Fruit fly (Drosophila melanogaster) whole organism, embryonic: ENCODE results near the gene Cyt-b5-r.
A peak's percentile ranks its signal among the peaks of the same experiment; 100 is the strongest.

Experiments
- ATbp ChIP-seq: fragments of 200-800 bp; sonication (Bioruptor generic); optimal IDR thresholded peaks from 2 replicates; lab custom pipeline; 2017; ENCODE audit warnings: missing biosample characterization, mild to moderate bottlenecking, missing genetic modification characterization, missing genetic modification reagents
- Awh ChIP-seq: fragments of 200-800 bp; sonication (Bioruptor generic); IDR thresholded peaks from 2 replicates; pipeline ENCODE4, ENCODE4 v1.3.6; 2022; ENCODE audit warnings: missing biosample characterization, missing genetic modification characterization
- CG10565 ChIP-seq: fragments of 200-800 bp; sonication (Bioruptor generic); optimal IDR thresholded peaks from 3 replicates; lab custom pipeline; 2016; ENCODE audit warnings: missing biosample characterization, mild to moderate bottlenecking, missing genetic modification characterization
- CG10654 ChIP-seq: fragments of 200-800 bp; sonication (Bioruptor generic); optimal IDR thresholded peaks from 2 replicates; lab custom pipeline; 2016; ENCODE audit warnings: missing biosample characterization, missing genetic modification characterization
- CG12744 ChIP-seq: fragments of 200-800 bp; sonication (Bioruptor generic); optimal IDR thresholded peaks from 2 replicates; lab custom pipeline; 2016; ENCODE audit warnings: missing biosample characterization, missing genetic modification characterization
- CG13123 ChIP-seq: fragments of 200-800 bp; sonication (Bioruptor generic); optimal IDR thresholded peaks from 2 replicates; lab custom pipeline; 2016; ENCODE audit warnings: missing biosample characterization, missing genetic modification characterization
- CG13775 ChIP-seq: fragments of 200-800 bp; sonication (Bioruptor generic); optimal IDR thresholded peaks from 3 replicates; lab custom pipeline; 2017; ENCODE audit warnings: missing biosample characterization, mild to moderate bottlenecking, missing genetic modification characterization
- CG13894 ChIP-seq: fragments of 200-800 bp; sonication (Bioruptor generic); optimal IDR thresholded peaks from 3 replicates; lab custom pipeline; 2018; ENCODE audit warnings: missing biosample characterization, mild to moderate bottlenecking, missing genetic modification characterization, moderate library complexity
- CG14965 ChIP-seq: fragments of 200-800 bp; sonication (Bioruptor generic); optimal IDR thresholded peaks from 2 replicates; lab custom pipeline; 2016; ENCODE audit warnings: missing biosample characterization, missing genetic modification characterization, borderline replicate concordance
- CG16863 ChIP-seq: fragments of 200-800 bp; sonication (Bioruptor generic); optimal IDR thresholded peaks from 3 replicates; lab custom pipeline; 2016; ENCODE audit warnings: missing biosample characterization, missing genetic modification characterization
- CG17186 ChIP-seq: fragments of 200-800 bp; sonication (Bioruptor generic); optimal IDR thresholded peaks from 3 replicates; lab custom pipeline; 2017; ENCODE audit warnings: missing biosample characterization, missing genetic modification reagents, missing genetic modification characterization
- CG17328 ChIP-seq: fragments of 200-800 bp; sonication (Bioruptor generic); IDR thresholded peaks from 2 replicates; pipeline ENCODE4 v1.3.6; 2022; ENCODE audit warnings: missing biosample characterization, missing genetic modification characterization
- CG17612 ChIP-seq: fragments of 200-800 bp; sonication (Bioruptor generic); IDR thresholded peaks from 2 replicates; pipeline ENCODE4 v1.3.6; 2022; ENCODE audit warnings: missing biosample characterization, missing genetic modification characterization
- CG2116 ChIP-seq: fragments of 200-800 bp; sonication (Bioruptor generic); optimal IDR thresholded peaks from 3 replicates; lab custom pipeline; 2018; ENCODE audit warnings: missing biosample characterization, mild to moderate bottlenecking, missing genetic modification characterization
- CG30403 ChIP-seq: fragments of 200-800 bp; sonication (Bioruptor generic); optimal IDR thresholded peaks from 3 replicates; lab custom pipeline; 2016; ENCODE audit warnings: missing biosample characterization, missing genetic modification characterization
- CG5180 ChIP-seq: fragments of 200-800 bp; sonication (Bioruptor generic); optimal IDR thresholded peaks from 3 replicates; lab custom pipeline; 2017; ENCODE audit warnings: missing biosample characterization, missing genetic modification characterization, mild to moderate bottlenecking, moderate library complexity, missing genetic modification reagents
- CG6813 ChIP-seq: fragments of 200-800 bp; sonication (Bioruptor generic); optimal IDR thresholded peaks from 2 replicates; lab custom pipeline; 2017; ENCODE audit warnings: missing biosample characterization, missing genetic modification characterization, mild to moderate bottlenecking, moderate library complexity, missing genetic modification reagents
- CG8089 ChIP-seq: fragments of 200-800 bp; sonication (Bioruptor generic); optimal IDR thresholded peaks from 3 replicates; lab custom pipeline; 2016; ENCODE audit warnings: missing biosample characterization, missing genetic modification characterization
- CG8944 ChIP-seq: fragments of 200-800 bp; sonication (Bioruptor generic); optimal IDR thresholded peaks from 3 replicates; lab custom pipeline; 2016; ENCODE audit warnings: missing biosample characterization, missing genetic modification characterization
- CG9437 ChIP-seq: fragments of 200-800 bp; sonication (Bioruptor generic); optimal IDR thresholded peaks from 2 replicates; lab custom pipeline; 2018; ENCODE audit warnings: missing biosample characterization, mild to moderate bottlenecking, missing genetic modification characterization
- CG9817 ChIP-seq: fragments of 200-800 bp; sonication (Bioruptor generic); optimal IDR thresholded peaks from 2 replicates; lab custom pipeline; 2018; ENCODE audit warnings: missing biosample characterization, mild to moderate bottlenecking, missing genetic modification characterization, moderate library complexity
- CkIIα-i1 ChIP-seq: fragments of 200-800 bp; sonication (Bioruptor generic); IDR thresholded peaks from 2 replicates; pipeline ENCODE4 v1.3.6; 2022; ENCODE audit warnings: missing biosample characterization, missing genetic modification characterization
- Dref ChIP-seq: fragments of 200-800 bp; sonication (Bioruptor generic); IDR thresholded peaks from 2 replicates; pipeline ENCODE4 v1.3.6; 2022; ENCODE audit warnings: missing biosample characterization, missing genetic modification characterization
- Jarid2 ChIP-seq: fragments of 200-800 bp; sonication (Bioruptor generic); optimal IDR thresholded peaks from 3 replicates; lab custom pipeline; 2017; ENCODE audit warnings: mild to moderate bottlenecking, missing biosample characterization, missing genetic modification reagents, missing genetic modification characterization
- NC2α ChIP-seq: fragments of 200-800 bp; sonication (Bioruptor generic); optimal IDR thresholded peaks from 2 replicates; lab custom pipeline; 2016; ENCODE audit warnings: missing biosample characterization, missing genetic modification characterization
- Rfx ChIP-seq: fragments of 200-800 bp; sonication (Bioruptor generic); IDR thresholded peaks from 2 replicates; pipeline ENCODE4 v1.3.6; 2022; ENCODE audit warnings: missing biosample characterization, missing genetic modification characterization
- abd-A ChIP-seq: fragments of 200-800 bp; sonication (Bioruptor generic); optimal IDR thresholded peaks from 3 replicates; lab custom pipeline; 2019; ENCODE audit warnings: missing biosample characterization, mild to moderate bottlenecking, missing genetic modification characterization, moderate library complexity
- ash1 ChIP-seq: fragments of 200-800 bp; sonication (Bioruptor generic); optimal IDR thresholded peaks from 2 replicates; lab custom pipeline; 2018; ENCODE audit warnings: missing biosample characterization, mild to moderate bottlenecking, missing genetic modification characterization
- bbx ChIP-seq: fragments of 200-800 bp; sonication (Bioruptor generic); IDR thresholded peaks from 2 replicates; pipeline ENCODE4 v1.3.6; 2022; ENCODE audit warnings: missing biosample characterization, missing genetic modification characterization; ENCODE audit not compliant: partially characterized antibody
- caup ChIP-seq: fragments of 200-800 bp; sonication (Bioruptor generic); optimal IDR thresholded peaks from 3 replicates; lab custom pipeline; 2017; ENCODE audit warnings: missing biosample characterization, mild to moderate bottlenecking, missing genetic modification characterization, moderate library complexity; ENCODE audit not compliant: severe bottlenecking
- cg ChIP-seq: fragments of 200-800 bp; sonication (Bioruptor generic); optimal IDR thresholded peaks from 3 replicates; lab custom pipeline; 2019; ENCODE audit warnings: missing biosample characterization, mild to moderate bottlenecking, missing genetic modification characterization, moderate library complexity
- chn ChIP-seq: fragments of 200-800 bp; sonication (Bioruptor generic); optimal IDR thresholded peaks from 2 replicates; lab custom pipeline; 2016; ENCODE audit warnings: missing biosample characterization, missing genetic modification characterization
- crol ChIP-seq: fragments of 200-800 bp; sonication (Bioruptor generic); IDR thresholded peaks from 2 replicates; pipeline ENCODE4 v1.3.6; 2022; ENCODE audit warnings: missing biosample characterization, missing genetic modification characterization
- crp ChIP-seq, 2 experiments: fragments of 200-800 bp; sonication (Bioruptor generic); optimal IDR thresholded peaks; 2 replicates in 1 of 2; 3 replicates in 1 of 2; lab custom pipeline; 2017; ENCODE audit warnings: missing biosample characterization in 2 of 2, missing genetic modification characterization in 2 of 2, mild to moderate bottlenecking in 1 of 2, moderate library complexity in 1 of 2
- ems ChIP-seq: fragments of 200-800 bp; sonication (Bioruptor generic); optimal IDR thresholded peaks from 3 replicates; lab custom pipeline; 2016; ENCODE audit warnings: missing biosample characterization, missing genetic modification characterization
- eve ChIP-seq, 2 experiments: fragments of >200 bp; optimal IDR thresholded peaks; 2 replicates each; lab custom pipeline; 2017; ENCODE audit warnings: missing biosample characterization in 2 of 2, missing genetic modification characterization in 2 of 2
- fd102C ChIP-seq: fragments of 200-800 bp; sonication (Bioruptor generic); optimal IDR thresholded peaks from 2 replicates; lab custom pipeline; 2018; ENCODE audit warnings: missing biosample characterization, mild to moderate bottlenecking, missing genetic modification characterization, moderate library complexity
- ind ChIP-seq: fragments of 200-800 bp; sonication (Bioruptor generic); optimal IDR thresholded peaks from 3 replicates; lab custom pipeline; 2016; ENCODE audit warnings: missing biosample characterization, missing genetic modification characterization
- insv ChIP-seq, 2 experiments: fragments of 200-800 bp; sonication (Bioruptor generic); optimal IDR thresholded peaks; 3 replicates each; lab custom pipeline; 2016 to 2018; ENCODE audit warnings: missing biosample characterization in 2 of 2, missing genetic modification characterization in 2 of 2
- inv ChIP-seq: fragments of 200-800 bp; sonication (Bioruptor generic); IDR thresholded peaks from 2 replicates; pipeline ENCODE4 v1.3.6; 2022; ENCODE audit warnings: missing biosample characterization, missing genetic modification characterization; ENCODE audit not compliant: partially characterized antibody
- klu ChIP-seq: fragments of 200-800 bp; sonication (Bioruptor generic); IDR thresholded peaks from 2 replicates; pipeline ENCODE4 v1.3.6; 2022; ENCODE audit warnings: missing biosample characterization, missing genetic modification characterization
- knrl ChIP-seq: fragments of 200-800 bp; sonication (Bioruptor generic); IDR thresholded peaks from 3 replicates; pipeline ENCODE4 v1.3.6; 2022; ENCODE audit warnings: missing biosample characterization, missing genetic modification characterization; ENCODE audit not compliant: partially characterized antibody
- mld ChIP-seq: fragments of 200-800 bp; sonication (Bioruptor generic); IDR thresholded peaks from 3 replicates; pipeline ENCODE4 v1.3.6; 2022; ENCODE audit warnings: missing biosample characterization, missing genetic modification characterization; ENCODE audit not compliant: partially characterized antibody
- onecut ChIP-seq: fragments of 200-800 bp; sonication (Bioruptor generic); IDR thresholded peaks from 2 replicates; pipeline ENCODE4 v1.3.6; 2022; ENCODE audit warnings: missing biosample characterization, missing genetic modification characterization
- pita ChIP-seq: fragments of 200-800 bp; sonication (Bioruptor generic); optimal IDR thresholded peaks from 2 replicates; lab custom pipeline; 2017; ENCODE audit warnings: missing biosample characterization, mild to moderate bottlenecking, missing genetic modification characterization
- ssp ChIP-seq: fragments of 200-800 bp; sonication (Bioruptor generic); IDR thresholded peaks from 2 replicates; pipeline ENCODE4 v1.3.6; 2022; ENCODE audit warnings: missing biosample characterization, missing genetic modification characterization
- vvl ChIP-seq: fragments of 200-800 bp; sonication (Bioruptor generic); IDR thresholded peaks from 2 replicates; pipeline ENCODE4 v1.3.6; 2022; ENCODE audit warnings: missing biosample characterization, missing genetic modification characterization
- z ChIP-seq: fragments of 200-800 bp; sonication (Bioruptor generic); IDR thresholded peaks from 3 replicates; pipeline ENCODE4 v1.3.6; 2022; ENCODE audit warnings: missing biosample characterization, missing genetic modification characterization

Cyt-b5-r gene

DNA sequence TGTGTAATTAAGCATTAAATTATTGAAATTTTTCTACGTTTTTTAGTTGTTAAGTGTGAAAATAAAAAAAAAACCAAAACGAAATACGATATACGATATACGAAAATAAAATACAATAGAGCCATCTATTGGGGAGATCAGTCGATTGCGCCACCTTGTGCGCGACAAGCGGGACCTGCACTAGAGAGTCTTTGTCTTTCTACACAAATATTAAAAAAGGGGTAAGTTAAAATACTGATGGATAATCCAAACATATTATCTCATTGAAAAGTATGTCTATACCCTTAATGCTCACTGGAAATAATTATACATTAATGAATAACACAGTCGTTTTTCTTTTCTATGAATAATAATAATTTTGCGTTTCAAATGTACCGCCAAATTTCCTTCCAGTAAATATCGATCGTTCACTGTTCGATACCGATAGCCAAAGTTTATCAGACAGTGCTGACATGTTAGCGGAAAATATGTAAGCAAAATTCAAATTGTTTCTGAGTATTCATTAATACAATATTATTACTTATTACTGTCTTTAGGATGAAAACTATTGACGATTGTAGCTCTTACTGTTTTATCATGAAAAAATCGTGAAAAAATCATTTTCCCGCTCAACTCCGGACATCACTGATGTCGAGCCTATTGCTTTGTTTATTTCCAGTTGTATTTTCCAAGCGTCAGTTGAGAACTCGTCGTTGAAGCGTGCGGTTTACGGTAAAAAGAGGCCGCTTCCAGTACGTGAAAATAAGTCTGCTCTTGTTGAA is 25.6 kb upstream of the Cyt-b5-r start, which contains the start of gene mdy (continued):
- peak; percentile 44 for TF ChIP-seq ATbp (GFP tag; lab: Kevin White, UChicago)
- peak; percentile 74 for TF ChIP-seq CG2116
- no peak; the same call in 1 of the 3 replicates for TF ChIP-seq knrl (GFP tag; lab: Robert Waterston, UW)
- peak; percentile 48 for TF ChIP-seq ems (GFP tag; lab: Kevin White, UChicago)
- no peak for TF ChIP-seq CG10565 (GFP tag; lab: Kevin White, UChicago)
- TF ChIP-seq CG8944 (GFP tag; lab: Kevin White, UChicago), result peak; percentile 47
- no peak for TF ChIP-seq CG14965 (GFP tag; lab: Kevin White, UChicago)
- TF ChIP-seq CG12744 (GFP tag; lab: Kevin White, UChicago), result peak; percentile 13
- peak; percentile 73 for TF ChIP-seq Dref (GFP tag; lab: Robert Waterston, UW)
- peak in 1 of 2 experiments; percentile 45 for TF ChIP-seq eve (GFP tag; optimal IDR thresholded peaks at IDR 0.05; lab: Kevin White, UChicago)
- no peak for TF ChIP-seq z (GFP tag; lab: Robert Waterston, UW)
- no peak for TF ChIP-seq abd-A (tag; lab: Kevin White, UChicago)
- no peak for TF ChIP-seq Jarid2 (GFP tag; lab: Kevin White, UChicago)
- 0 out of 2 replicates have a peak, but pooled peaks have one; percentile 13 for TF ChIP-seq Awh
- peak; percentile 5 for TF ChIP-seq CG5180 (GFP tag; lab: Kevin White, UChicago)
- no peak for TF ChIP-seq CG17612 (GFP tag; lab: Robert Waterston, UW)
- peak; percentile 71 for TF ChIP-seq CG13775
- TF ChIP-seq fd102C (GFP tag; lab: Kevin White, UChicago), result no peak
- no peak for TF ChIP-seq crp (GFP tag; optimal IDR thresholded peaks at IDR 0.05; lab: Kevin White, UChicago)
- TF ChIP-seq NC2α, result peak; percentile 6
- peak; percentile 7 for TF ChIP-seq CG17186 (GFP tag; lab: Kevin White, UChicago)
- peak; percentile 52 for TF ChIP-seq onecut (GFP tag; lab: Robert Waterston, UW)
- TF ChIP-seq mld (GFP tag; lab: Robert Waterston, UW), result 0 out of 3 replicates have a peak, but pooled peaks have one; percentile 25
- no peak for TF ChIP-seq cg (GFP tag; lab: Kevin White, UChicago)
- peak; percentile 75 for TF ChIP-seq vvl
- TF ChIP-seq CG9437 (GFP tag; lab: Kevin White, UChicago), result no peak
- TF ChIP-seq pita (GFP tag; lab: Kevin White, UChicago), result peak; percentile 1
- no peak for TF ChIP-seq CG13894 (tag; lab: Kevin White, UChicago)
- TF ChIP-seq CG9817 (tag; lab: Kevin White, UChicago), result peak; percentile 19
- TF ChIP-seq CG6813 (GFP tag; lab: Kevin White, UChicago), result no peak
- no peak for TF ChIP-seq crol
- peak; percentile 79 for TF ChIP-seq CG30403 (GFP tag; lab: Kevin White, UChicago)
- TF ChIP-seq ind (GFP tag; lab: Kevin White, UChicago), result peak; percentile 12
- TF ChIP-seq inv, result peak; percentile 38; the same call in 1 of the 2 replicates
- TF ChIP-seq CG8089 (GFP tag; lab: Kevin White, UChicago), result no peak
- no peak for TF ChIP-seq CkIIα-i1 (GFP tag; lab: Robert Waterston, UW)
- TF ChIP-seq chn, result peak; percentile 26
- TF ChIP-seq CG13123 (GFP tag; lab: Kevin White, UChicago), result peak; percentile 13
- TF ChIP-seq Rfx (GFP tag; lab: Robert Waterston, UW), result peak; percentile 65
- TF ChIP-seq caup (GFP tag; lab: Kevin White, UChicago), result peak; percentile 42
- peak in 1 of 2 experiments; percentile 62 for TF ChIP-seq insv (GFP tag; optimal IDR thresholded peaks at IDR 0.05; lab: Kevin White, UChicago)
- peak; percentile 45; the same call in 1 of the 2 replicates for TF ChIP-seq klu (GFP tag; lab: Robert Waterston, UW)
- TF ChIP-seq CG10654 (GFP tag; lab: Kevin White, UChicago), result no peak
- peak; percentile 55; the same call in 1 of the 2 replicates for TF ChIP-seq ssp (GFP tag; lab: Robert Waterston, UW)
- peak; percentile 55 for TF ChIP-seq CG16863 (GFP tag; lab: Kevin White, UChicago)
- TF ChIP-seq ash1, result no peak
- TF ChIP-seq bbx (GFP tag; lab: Robert Waterston, UW), result peak; percentile 64
- peak; percentile 35 for TF ChIP-seq CG17328
